Worm (Caenorhabditis elegans): ENCODE results near the gene Y46G5A.36.

DNA sequence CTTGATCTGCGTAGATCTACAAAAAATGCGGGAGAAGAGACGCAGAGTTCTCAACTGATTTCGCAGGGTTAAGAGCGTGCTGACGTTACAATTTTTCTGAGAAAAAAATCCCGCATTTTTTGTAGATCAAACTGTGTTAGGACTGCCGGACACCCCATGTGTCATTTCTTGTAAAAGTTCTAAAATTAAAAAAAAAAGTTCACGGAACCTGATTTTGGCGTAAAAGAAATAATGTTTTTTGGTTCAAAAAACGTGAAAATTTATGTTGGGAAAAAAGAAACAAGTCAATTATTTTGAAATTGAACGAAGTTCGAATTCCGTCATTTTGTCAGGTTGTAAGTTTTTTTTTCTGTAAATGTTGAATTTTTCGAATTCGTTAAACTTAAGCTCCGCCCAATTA lies 47.1 kb upstream of the Y46G5A.36 start, which contains the start of gene Y46G5A.34:
- TF ChIP-seq chd-7 (tag; optimal IDR thresholded peaks at IDR 0.05) (no peak), snpc-4 (GFP tag; optimal IDR thresholded peaks at IDR 0.05) (no peak), snpc-4 (tag; optimal IDR thresholded peaks at IDR 0.05) (no peak), snpc-3.4 (tag; optimal IDR thresholded peaks at IDR 0.05) (no peak), ets-4 (GFP tag; optimal IDR thresholded peaks at IDR 0.05) (no peak), F22D6.2 (tag; optimal IDR thresholded peaks at IDR 0.05) (no peak), nhr-27 (tag; optimal IDR thresholded peaks at IDR 0.05) (no peak), somi-1 (GFP tag; optimal IDR thresholded peaks at IDR 0.05) (no peak), repo-1 (tag; optimal IDR thresholded peaks at IDR 0.05) (no peak)

All from whole organism, young adult.